Worm (Caenorhabditis elegans) whole organism, L2 larva: ENCODE data around the gene cox-14.

Source experiments
- C34F6.9 ChIP-seq: fragments of 150-350 bp; optimal IDR thresholded peaks from 2 replicates; lab custom pipeline; 2014; ENCODE audit warnings: missing biosample characterization, missing genetic modification characterization
- R02D3.7 ChIP-seq: fragments of 150-350 bp; optimal IDR thresholded peaks from 2 replicates; lab custom pipeline; 2014; ENCODE audit warnings: missing biosample characterization, missing genetic modification characterization
- Y55F3AM.14 ChIP-seq: fragments of 200-800 bp; sonication (Bioruptor generic); optimal IDR thresholded peaks from 2 replicates; lab custom pipeline; 2018; ENCODE audit warnings: mild to moderate bottlenecking, missing genetic modification characterization, missing compliant biosample characterization
- alr-1 ChIP-seq: fragments of 150-350 bp; optimal IDR thresholded peaks from 2 replicates; lab custom pipeline; 2014; ENCODE audit warnings: missing biosample characterization, missing genetic modification characterization
- aly-2 ChIP-seq: fragments of 150-350 bp; optimal IDR thresholded peaks from 2 replicates; lab custom pipeline; 2014; ENCODE audit warnings: missing biosample characterization, missing genetic modification characterization
- blmp-1 ChIP-seq: sonication (generic microtip); optimal IDR thresholded peaks from 2 replicates; lab custom pipeline; 2017; ENCODE audit warnings: missing genetic modification characterization, mild to moderate bottlenecking, missing compliant biosample characterization, antibody characterized with exemption, moderate library complexity; ENCODE audit not compliant: insufficient read depth
- ceh-16 ChIP-seq: fragments of 150-350 bp; optimal IDR thresholded peaks from 2 replicates; lab custom pipeline; 2014; ENCODE audit warnings: missing biosample characterization, missing genetic modification characterization
- crh-2 ChIP-seq: sonication (generic microtip); optimal IDR thresholded peaks from 2 replicates; lab custom pipeline; 2017; ENCODE audit warnings: missing biosample characterization, missing genetic modification characterization
- dmd-4 ChIP-seq: sonication (generic microtip); optimal IDR thresholded peaks from 2 replicates; lab custom pipeline; 2017; ENCODE audit warnings: missing biosample characterization, missing genetic modification characterization
- elt-1 ChIP-seq: fragments of 150-350 bp; optimal IDR thresholded peaks from 2 replicates; lab custom pipeline; 2014; ENCODE audit warnings: missing biosample characterization, missing genetic modification characterization
- elt-3 ChIP-seq: sonication (generic microtip); optimal IDR thresholded peaks from 2 replicates; lab custom pipeline; 2017; ENCODE audit warnings: missing biosample characterization, missing genetic modification characterization
- fos-1 ChIP-seq: fragments of 150-350 bp; optimal IDR thresholded peaks from 2 replicates; lab custom pipeline; 2014; ENCODE audit warnings: missing biosample characterization, missing genetic modification characterization
- gmeb-1 ChIP-seq: fragments of 150-350 bp; optimal IDR thresholded peaks from 2 replicates; lab custom pipeline; 2014; ENCODE audit warnings: missing biosample characterization, missing genetic modification characterization
- lin-13 ChIP-seq: fragments of 150-350 bp; optimal IDR thresholded peaks from 2 replicates; lab custom pipeline; 2014; ENCODE audit warnings: missing biosample characterization, missing genetic modification reagents, missing genetic modification characterization
- lin-39 ChIP-seq: fragments of 150-350 bp; optimal IDR thresholded peaks from 2 replicates; lab custom pipeline; 2014; ENCODE audit warnings: missing biosample characterization, missing genetic modification reagents, missing genetic modification characterization
- lsy-2 ChIP-seq, 2 experiments: fragments of 150-350 bp in 1 of 2; sonication (generic microtip) in 1 of 2; optimal IDR thresholded peaks; 2 replicates each; lab custom pipeline; 2014 to 2017; ENCODE audit warnings: missing biosample characterization in 2 of 2, missing genetic modification characterization in 2 of 2
- mbf-1 ChIP-seq: sonication (generic microtip); optimal IDR thresholded peaks from 2 replicates; lab custom pipeline; 2017; ENCODE audit warnings: missing biosample characterization, missing genetic modification characterization
- mdl-1 ChIP-seq, 2 experiments: fragments of 150-350 bp in 1 of 2; sonication (generic microtip) in 1 of 2; optimal IDR thresholded peaks; 2 replicates each; lab custom pipeline; 2017; ENCODE audit warnings: missing biosample characterization in 2 of 2, missing genetic modification characterization in 2 of 2
- nhr-10 ChIP-seq: sonication (generic microtip); optimal IDR thresholded peaks from 2 replicates; lab custom pipeline; 2017; ENCODE audit warnings: missing biosample characterization, missing genetic modification characterization
- nhr-11 ChIP-seq: fragments of 150-350 bp; optimal IDR thresholded peaks from 2 replicates; lab custom pipeline; 2014; ENCODE audit warnings: missing biosample characterization, missing genetic modification characterization
- nhr-12 ChIP-seq: fragments of 150-350 bp; optimal IDR thresholded peaks from 2 replicates; lab custom pipeline; 2014; ENCODE audit warnings: missing biosample characterization, missing genetic modification characterization
- nhr-129 ChIP-seq: fragments of 150-350 bp; optimal IDR thresholded peaks from 2 replicates; lab custom pipeline; 2014; ENCODE audit warnings: missing biosample characterization, missing genetic modification characterization
- nhr-21 ChIP-seq: fragments of 150-350 bp; optimal IDR thresholded peaks from 2 replicates; lab custom pipeline; 2014; ENCODE audit warnings: missing biosample characterization, missing genetic modification characterization
- nhr-23 ChIP-seq: fragments of 150-350 bp; optimal IDR thresholded peaks from 2 replicates; lab custom pipeline; 2014; ENCODE audit warnings: missing biosample characterization, missing genetic modification reagents, missing genetic modification characterization
- nhr-237 ChIP-seq: fragments of 150-350 bp; optimal IDR thresholded peaks from 2 replicates; lab custom pipeline; 2014; ENCODE audit warnings: missing biosample characterization, missing genetic modification characterization
- nhr-6 ChIP-seq: fragments of 150-350 bp; optimal IDR thresholded peaks from 2 replicates; lab custom pipeline; 2014; ENCODE audit warnings: missing biosample characterization, missing genetic modification characterization
- nhr-77 ChIP-seq: fragments of 150-350 bp; optimal IDR thresholded peaks from 2 replicates; lab custom pipeline; 2014; ENCODE audit warnings: missing biosample characterization, missing genetic modification characterization
- peb-1 ChIP-seq: fragments of 150-350 bp; optimal IDR thresholded peaks from 2 replicates; lab custom pipeline; 2014; ENCODE audit warnings: missing biosample characterization, missing genetic modification characterization
- sem-4 ChIP-seq: fragments of 150-350 bp; optimal IDR thresholded peaks from 2 replicates; lab custom pipeline; 2014; ENCODE audit warnings: missing biosample characterization, missing genetic modification reagents, missing genetic modification characterization
- skn-1 ChIP-seq: sonication (generic microtip); optimal IDR thresholded peaks from 2 replicates; lab custom pipeline; 2017; ENCODE audit warnings: missing biosample characterization, missing genetic modification characterization
- sma-3 ChIP-seq: sonication (generic microtip); optimal IDR thresholded peaks from 2 replicates; lab custom pipeline; 2016; ENCODE audit warnings: missing genetic modification reagents, missing genetic modification characterization, missing compliant biosample characterization
- unc-39 ChIP-seq: fragments of 150-350 bp; optimal IDR thresholded peaks from 2 replicates; lab custom pipeline; 2014; ENCODE audit warnings: missing biosample characterization, missing genetic modification characterization
- unc-55 ChIP-seq: fragments of 150-350 bp; sonication (generic microtip); optimal IDR thresholded peaks from 3 replicates; lab custom pipeline; 2014; ENCODE audit warnings: missing biosample characterization, missing genetic modification reagents, missing genetic modification characterization
- unc-62 ChIP-seq: fragments of 150-350 bp; optimal IDR thresholded peaks from 2 replicates; lab custom pipeline; 2014; ENCODE audit warnings: missing biosample characterization, missing genetic modification reagents, missing genetic modification characterization
- ztf-1 ChIP-seq: fragments of 200-800 bp; sonication (Bioruptor generic); conservative IDR thresholded peaks from 2 replicates; pipeline ENCODE4 v1.3.6; 2022; ENCODE audit warnings: missing genetic modification characterization, missing compliant biosample characterization
- ztf-11 ChIP-seq: sonication (generic microtip); optimal IDR thresholded peaks from 2 replicates; lab custom pipeline; 2017; ENCODE audit warnings: missing biosample characterization, missing genetic modification characterization

The cox-14 gene

ce11 chrIII:10170265-10170664, 48.5 kb upstream of the cox-14 start:
- TF ChIP-seq nhr-21 (peak; percentile 7), fos-1 (tag; lab: Kevin White, UChicago) (peak; percentile 58), crh-2 (tag; lab: Kevin White, UChicago) (no peak)

- TF ChIP-seq nhr-77 (tag; lab: Kevin White, UChicago) (no peak), unc-55 (GFP tag; lab: Kevin White, UChicago) (no peak), nhr-237 (tag; lab: Kevin White, UChicago) (no peak), mdl-1 (tag; optimal IDR thresholded peaks at IDR 0.05; lab: Kevin White, UChicago) (no peak), lin-13 (no peak), elt-1 (tag; lab: Kevin White, UChicago) (no peak), aly-2 (tag; lab: Kevin White, UChicago) (no peak), nhr-23 (tag; lab: Kevin White, UChicago) (no peak), ceh-16 (no peak), nhr-12 (no peak), sma-3 (GFP tag; lab: Kevin White, UChicago) (no peak), gmeb-1 (tag; lab: Kevin White, UChicago) (no peak)
Observed at ce11 chrIII:10178023-10178422, 40.7 kb upstream of the cox-14 start.

- TF ChIP-seq Y55F3AM.14 (no peak), mdl-1 (tag; optimal IDR thresholded peaks at IDR 0.05; lab: Kevin White, UChicago) (no peak), R02D3.7 (tag; lab: Kevin White, UChicago) (no peak), nhr-23 (tag; lab: Kevin White, UChicago) (no peak), dmd-4 (no peak), skn-1 (no peak), nhr-10 (tag; lab: Kevin White, UChicago) (no peak), ztf-1 (GFP tag; lab: Robert Waterston, UW) (no peak), peb-1 (tag; lab: Kevin White, UChicago) (no peak), lsy-2 (tag; optimal IDR thresholded peaks at IDR 0.05; lab: Kevin White, UChicago) (no peak), gmeb-1 (tag; lab: Kevin White, UChicago) (no peak)
Observed at ce11 chrIII:10178552-10178951, 40.2 kb upstream of the cox-14 start.

- TF ChIP-seq elt-1 (tag; lab: Kevin White, UChicago): no peak
- TF ChIP-seq lin-13: no peak
- no peak for TF ChIP-seq ztf-11 (tag; lab: Kevin White, UChicago)
- no peak for TF ChIP-seq nhr-21
- TF ChIP-seq nhr-12: no peak
- TF ChIP-seq lin-39 (tag; lab: Kevin White, UChicago): no peak
- no peak for TF ChIP-seq nhr-77 (tag; lab: Kevin White, UChicago)
- TF ChIP-seq blmp-1 (tag; lab: Kevin White, UChicago): no peak
- no peak for TF ChIP-seq nhr-6 (tag; lab: Kevin White, UChicago)
- no peak for TF ChIP-seq fos-1 (tag; lab: Kevin White, UChicago)
Observed at ce11 chrIII:10179444-10179843, 39.3 kb upstream of the cox-14 start.

ce11 chrIII:10181868-10182267, 36.9 kb upstream of the cox-14 start:
- no peak for TF ChIP-seq nhr-23 (tag; lab: Kevin White, UChicago)
- TF ChIP-seq gmeb-1 (tag; lab: Kevin White, UChicago): no peak
- no peak for TF ChIP-seq elt-1 (tag; lab: Kevin White, UChicago)
- no peak for TF ChIP-seq nhr-129 (tag; lab: Kevin White, UChicago)
- TF ChIP-seq alr-1 (tag; lab: Kevin White, UChicago): no peak
- TF ChIP-seq sma-3 (GFP tag; lab: Kevin White, UChicago): no peak
- TF ChIP-seq skn-1: no peak
- no peak for TF ChIP-seq fos-1 (tag; lab: Kevin White, UChicago)
- TF ChIP-seq lin-39 (tag; lab: Kevin White, UChicago): no peak
- TF ChIP-seq C34F6.9: no peak
- TF ChIP-seq nhr-21: no peak

ce11 chrIII:10186160-10186559, 32.6 kb upstream of the cox-14 start, which contains the start of gene unc-47:
Gene unc-47, minus strand, starts transcription at chrIII:10186260.
- TF ChIP-seq sma-3 (GFP tag; lab: Kevin White, UChicago): no peak
- no peak for TF ChIP-seq mbf-1 (tag; lab: Kevin White, UChicago)
- no peak for TF ChIP-seq nhr-11 (tag; lab: Kevin White, UChicago)
- TF ChIP-seq nhr-6 (tag; lab: Kevin White, UChicago): no peak
- no peak for TF ChIP-seq sem-4 (tag; lab: Kevin White, UChicago)
- TF ChIP-seq elt-3 (tag; lab: Kevin White, UChicago): no peak
- no peak for TF ChIP-seq Y55F3AM.14
- TF ChIP-seq gmeb-1 (tag; lab: Kevin White, UChicago): no peak
- no peak for TF ChIP-seq R02D3.7 (tag; lab: Kevin White, UChicago)
- no peak for TF ChIP-seq lin-39 (tag; lab: Kevin White, UChicago)
- no peak for TF ChIP-seq nhr-129 (tag; lab: Kevin White, UChicago)
- no peak for TF ChIP-seq nhr-21
- no peak for TF ChIP-seq ztf-11 (tag; lab: Kevin White, UChicago)
- TF ChIP-seq nhr-77 (tag; lab: Kevin White, UChicago): no peak
- TF ChIP-seq dmd-4: no peak
- no peak for TF ChIP-seq unc-39 (tag; lab: Kevin White, UChicago)
- TF ChIP-seq unc-62 (GFP tag; lab: Kevin White, UChicago): no peak
